ENCODE assay signal across 5 worm cellular contexts in genomic region chrIII:11981539-11981938, ce11.
TF ChIP-seq lines count a peak whose summit lies in the region.

No protein-coding gene starts in this region.

TF ChIP-seq in whole organism, L1 larva, 84 proteins besides CTCF, POLR2A, EP300 and RAD21 (continued from another document and continues in another):
- TF ChIP-seq nhr-77 (tag; optimal IDR thresholded peaks at IDR 0.05; lab: Kevin White, UChicago) (no peak), lin-14 (GFP tag; optimal IDR thresholded peaks at IDR 0.05; lab: Kevin White, UChicago) (peak; percentile 91), grh-1 (GFP tag; IDR thresholded peaks at IDR 0.05; lab: Robert Waterston, UW) (no peak), ceh-82 (tag; optimal IDR thresholded peaks at IDR 0.05; lab: Kevin White, UChicago) (peak in 1 of 3 experiments; percentile 50), ets-5 (GFP tag; IDR thresholded peaks at IDR 0.05; lab: Robert Waterston, UW) (no peak), nhr-85 (tag; lab: Kevin White, UChicago) (peak; percentile 26), mdl-1 (tag; optimal IDR thresholded peaks at IDR 0.05; lab: Kevin White, UChicago) (peak in 1 of 2 experiments; percentile 56), lin-35 (GFP tag; optimal IDR thresholded peaks at IDR 0.05; lab: Kevin White, UChicago) (peak; percentile 38 to 65), egl-27 (tag; optimal IDR thresholded peaks at IDR 0.05; lab: Kevin White, UChicago) (no peak), lin-13 (GFP tag; optimal IDR thresholded peaks at IDR 0.05; lab: Kevin White, UChicago) (no peak), jun-1 (tag; optimal IDR thresholded peaks at IDR 0.05; lab: Kevin White, UChicago) (no peak), elt-3 (tag; optimal IDR thresholded peaks at IDR 0.05; lab: Kevin White, UChicago) (no peak), xbp-1 (tag; optimal IDR thresholded peaks at IDR 0.05; lab: Kevin White, UChicago) (peak; percentile 7), dpl-1 (GFP tag; optimal IDR thresholded peaks at IDR 0.05; lab: Kevin White, UChicago) (peak in 2 of 3 experiments; percentile 24 to 56), lir-3 (tag; optimal IDR thresholded peaks at IDR 0.05; lab: Kevin White, UChicago; ENCODE audit: poor library complexity) (no peak), mep-1 (tag; optimal IDR thresholded peaks at IDR 0.05; lab: Kevin White, UChicago) (peak; percentile 32), snu-23 (GFP tag; optimal IDR thresholded peaks at IDR 0.05; lab: Kevin White, UChicago) (peak; percentile 43), F16B12.6 (tag; optimal IDR thresholded peaks at IDR 0.05; lab: Kevin White, UChicago) (no peak), snpc-4 (tag; optimal IDR thresholded peaks at IDR 0.05; lab: Kevin White, UChicago) (no peak), nhr-19 (GFP tag; conservative IDR thresholded peaks at IDR 0.05; lab: Robert Waterston, UW) (no peak; the same call in 1 of the 2 replicates), nhr-11 (tag; optimal IDR thresholded peaks at IDR 0.05; lab: Kevin White, UChicago) (no peak), ceh-90 (tag; optimal IDR thresholded peaks at IDR 0.05; lab: Kevin White, UChicago) (no peak), efl-3 (GFP tag; optimal IDR thresholded peaks at IDR 0.05; lab: Kevin White, UChicago) (no peak), lsy-2 (tag; optimal IDR thresholded peaks at IDR 0.05; lab: Kevin White, UChicago) (peak in 1 of 2 experiments; percentile 58), irx-1 (tag; optimal IDR thresholded peaks at IDR 0.05; lab: Kevin White, UChicago) (no peak), elt-2 (tag; optimal IDR thresholded peaks at IDR 0.05; lab: Kevin White, UChicago) (no peak)

TF ChIP-seq in whole organism, L2 larva, 48 proteins besides CTCF, POLR2A, EP300 and RAD21 (continued from another document and continues in another):
- peak; percentile 42 for TF ChIP-seq unc-55 (GFP tag; optimal IDR thresholded peaks at IDR 0.05; lab: Kevin White, UChicago)
- no peak for TF ChIP-seq ztf-1 (GFP tag; conservative IDR thresholded peaks at IDR 0.05; lab: Robert Waterston, UW)
- TF ChIP-seq nhr-23 (tag; optimal IDR thresholded peaks at IDR 0.05; lab: Kevin White, UChicago): no peak
- no peak for TF ChIP-seq peb-1 (tag; optimal IDR thresholded peaks at IDR 0.05; lab: Kevin White, UChicago)
- no peak for TF ChIP-seq nhr-12 (tag; optimal IDR thresholded peaks at IDR 0.05; lab: Kevin White, UChicago)
- no peak for TF ChIP-seq ZK546.5 (tag; optimal IDR thresholded peaks at IDR 0.05; lab: Kevin White, UChicago)
- no peak for TF ChIP-seq F13H6.1 (tag; optimal IDR thresholded peaks at IDR 0.05; lab: Kevin White, UChicago)
- TF ChIP-seq C34F6.9 (tag; optimal IDR thresholded peaks at IDR 0.05; lab: Kevin White, UChicago): peak; percentile 70
- peak in 1 of 2 experiments; percentile 46 for TF ChIP-seq lsy-2 (tag; optimal IDR thresholded peaks at IDR 0.05; lab: Kevin White, UChicago)
- no peak for TF ChIP-seq R02D3.7 (tag; optimal IDR thresholded peaks at IDR 0.05; lab: Kevin White, UChicago)
- TF ChIP-seq nhr-77 (tag; optimal IDR thresholded peaks at IDR 0.05; lab: Kevin White, UChicago): no peak
- TF ChIP-seq sem-4 (tag; optimal IDR thresholded peaks at IDR 0.05; lab: Kevin White, UChicago): peak; percentile 30
- no peak for TF ChIP-seq nhr-237 (tag; optimal IDR thresholded peaks at IDR 0.05; lab: Kevin White, UChicago)
- TF ChIP-seq ceh-16 (tag; optimal IDR thresholded peaks at IDR 0.05; lab: Kevin White, UChicago): no peak
- no peak for TF ChIP-seq unc-62 (GFP tag; optimal IDR thresholded peaks at IDR 0.05; lab: Kevin White, UChicago)
- no peak for TF ChIP-seq gmeb-1 (tag; optimal IDR thresholded peaks at IDR 0.05; lab: Kevin White, UChicago)
- no peak for TF ChIP-seq lin-39 (tag; optimal IDR thresholded peaks at IDR 0.05; lab: Kevin White, UChicago)
- TF ChIP-seq mab-5 (tag; optimal IDR thresholded peaks at IDR 0.05; lab: Kevin White, UChicago): no peak
- TF ChIP-seq elt-3 (tag; optimal IDR thresholded peaks at IDR 0.05; lab: Kevin White, UChicago): no peak
- no peak for TF ChIP-seq elt-1 (tag; optimal IDR thresholded peaks at IDR 0.05; lab: Kevin White, UChicago)
- TF ChIP-seq aly-2 (tag; optimal IDR thresholded peaks at IDR 0.05; lab: Kevin White, UChicago): no peak
- TF ChIP-seq fos-1 (tag; optimal IDR thresholded peaks at IDR 0.05; lab: Kevin White, UChicago): peak; percentile 27
- TF ChIP-seq sma-9 (GFP tag; optimal IDR thresholded peaks at IDR 0.05; lab: Kevin White, UChicago): no peak
- no peak for TF ChIP-seq sma-9 (tag; optimal IDR thresholded peaks at IDR 0.05; lab: Kevin White, UChicago)
- TF ChIP-seq unc-39 (tag; optimal IDR thresholded peaks at IDR 0.05; lab: Kevin White, UChicago): no peak
- no peak for TF ChIP-seq nhr-6 (tag; optimal IDR thresholded peaks at IDR 0.05; lab: Kevin White, UChicago)
- TF ChIP-seq snpc-4 (tag; optimal IDR thresholded peaks at IDR 0.05; lab: Kevin White, UChicago): no peak
- no peak for TF ChIP-seq lin-11 (tag; optimal IDR thresholded peaks at IDR 0.05; lab: Kevin White, UChicago)
- peak in 1 of 2 experiments; percentile 15 for TF ChIP-seq mdl-1 (tag; optimal IDR thresholded peaks at IDR 0.05; lab: Kevin White, UChicago)

TF ChIP-seq in whole organism, L3 larva, 47 proteins besides CTCF, POLR2A, EP300 and RAD21 (continued from another document):
- TF ChIP-seq hmg-11 (tag; optimal IDR thresholded peaks at IDR 0.05; lab: Kevin White, UChicago) (peak; percentile 76), tbx-2 (tag; optimal IDR thresholded peaks at IDR 0.05; lab: Kevin White, UChicago) (no peak), pha-4 (tag; optimal IDR thresholded peaks at IDR 0.05; lab: Kevin White, UChicago) (peak; percentile 50), ama-1 (optimal IDR thresholded peaks at IDR 0.05; lab: Kevin White, UChicago) (no peak), zag-1 (tag; optimal IDR thresholded peaks at IDR 0.05; lab: Kevin White, UChicago) (no peak), ceh-16 (tag; optimal IDR thresholded peaks at IDR 0.05; lab: Kevin White, UChicago) (no peak), nhr-77 (tag; optimal IDR thresholded peaks at IDR 0.05; lab: Kevin White, UChicago) (no peak), lin-39 (tag; optimal IDR thresholded peaks at IDR 0.05; lab: Kevin White, UChicago) (peak; percentile 62), elt-3 (tag; optimal IDR thresholded peaks at IDR 0.05; lab: Kevin White, UChicago) (no peak), elt-1 (tag; optimal IDR thresholded peaks at IDR 0.05; lab: Kevin White, UChicago) (no peak), nhr-67 (tag; optimal IDR thresholded peaks at IDR 0.05; lab: Kevin White, UChicago) (no peak), nhr-76 (tag; optimal IDR thresholded peaks at IDR 0.05; lab: Kevin White, UChicago) (no peak), mml-1 (tag; optimal IDR thresholded peaks at IDR 0.05; lab: Kevin White, UChicago) (no peak), nfya-1 (tag; optimal IDR thresholded peaks at IDR 0.05; lab: Kevin White, UChicago; ENCODE audit: insufficient read depth) (peak; percentile 93), sea-2 (GFP tag; optimal IDR thresholded peaks at IDR 0.05; lab: Kevin White, UChicago) (no peak), ceh-82 (tag; optimal IDR thresholded peaks at IDR 0.05; lab: Kevin White, UChicago) (no peak), fkh-10 (GFP tag; optimal IDR thresholded peaks at IDR 0.05; lab: Kevin White, UChicago) (no peak), nhr-23 (tag; optimal IDR thresholded peaks at IDR 0.05; lab: Kevin White, UChicago) (no peak), lin-15B (tag; optimal IDR thresholded peaks at IDR 0.05; lab: Kevin White, UChicago) (peak; percentile 87), jun-1 (tag; optimal IDR thresholded peaks at IDR 0.05; lab: Kevin White, UChicago) (no peak), unc-39 (tag; optimal IDR thresholded peaks at IDR 0.05; lab: Kevin White, UChicago) (no peak), skn-1 (tag; optimal IDR thresholded peaks at IDR 0.05; lab: Kevin White, UChicago) (no peak), egl-27 (tag; optimal IDR thresholded peaks at IDR 0.05; lab: Kevin White, UChicago) (no peak), daf-12 (tag; optimal IDR thresholded peaks at IDR 0.05; lab: Kevin White, UChicago) (no peak)

TF ChIP-seq in whole organism, L4 larva, 104 proteins besides CTCF, POLR2A, EP300 and RAD21 (continued from another document):
- TF ChIP-seq unc-62 (GFP tag; optimal IDR thresholded peaks at IDR 0.05 in 1 of 2; lab: Kevin White, UChicago) (peak in 1 of 2 experiments; percentile 80), unc-62 (tag; optimal IDR thresholded peaks at IDR 0.05; lab: Kevin White, UChicago) (no peak), lsy-2 (tag; optimal IDR thresholded peaks at IDR 0.05; lab: Kevin White, UChicago) (peak in 1 of 2 experiments; percentile 65), pha-4 (GFP tag; IDR thresholded peaks at IDR 0.05; lab: Robert Waterston, UW) (no peak), pha-4 (tag; optimal IDR thresholded peaks at IDR 0.05; lab: Kevin White, UChicago) (no peak), hif-1 (tag; optimal IDR thresholded peaks at IDR 0.05; lab: Kevin White, UChicago) (peak in 1 of 2 experiments; percentile 53), zip-11 (GFP tag; IDR thresholded peaks at IDR 0.05; lab: Robert Waterston, UW) (no peak), nhr-6 (tag; optimal IDR thresholded peaks at IDR 0.05; lab: Kevin White, UChicago) (peak; percentile 6), dve-1 (tag; optimal IDR thresholded peaks at IDR 0.05; lab: Kevin White, UChicago; ENCODE audit: insufficient read depth) (peak; percentile 23), dpl-1 (GFP tag; optimal IDR thresholded peaks at IDR 0.05; lab: Kevin White, UChicago) (peak; percentile 36), dmd-8 (GFP tag; IDR thresholded peaks at IDR 0.05; lab: Robert Waterston, UW) (0 out of 2 replicates have a peak, but pooled peaks have one; percentile 47), mdl-1 (tag; optimal IDR thresholded peaks at IDR 0.05; lab: Kevin White, UChicago) (peak; percentile 30 to 83), nhr-28 (tag; optimal IDR thresholded peaks at IDR 0.05; lab: Kevin White, UChicago) (peak; percentile 42), spr-1 (tag; optimal IDR thresholded peaks at IDR 0.05; lab: Kevin White, UChicago) (no peak), Y105C5A.15 (GFP tag; IDR thresholded peaks at IDR 0.05; lab: Robert Waterston, UW) (no peak), hmg-1.1 (GFP tag; IDR thresholded peaks at IDR 0.05; lab: Robert Waterston, UW) (peak; percentile 76), fkh-10 (GFP tag; optimal IDR thresholded peaks at IDR 0.05; lab: Kevin White, UChicago) (no peak), mes-2 (tag; optimal IDR thresholded peaks at IDR 0.05; lab: Kevin White, UChicago; ENCODE audit: poor library complexity, severe bottlenecking) (peak; percentile 70), T20F7.1 (GFP tag; optimal IDR thresholded peaks at IDR 0.05; lab: Kevin White, UChicago) (no peak), nhr-77 (tag; optimal IDR thresholded peaks at IDR 0.05; lab: Kevin White, UChicago) (peak; percentile 34)
TF ChIP-seq in whole organism, L4 larva: peak in this region for 21.

TF ChIP-seq in whole organism, young adult, 124 proteins besides CTCF, POLR2A, EP300 and RAD21 (continued from another document):
- 0 out of 2 replicates have a peak, but pooled peaks have one; percentile 26 for TF ChIP-seq ekl-4 (GFP tag; IDR thresholded peaks at IDR 0.05; lab: Robert Waterston, UW)
- TF ChIP-seq F57A8.1 (GFP tag; optimal IDR thresholded peaks at IDR 0.05; lab: Kevin White, UChicago): no peak
- TF ChIP-seq ceh-27 (GFP tag; optimal IDR thresholded peaks at IDR 0.05; lab: Kevin White, UChicago): peak; percentile 2
- TF ChIP-seq madf-10 (tag; optimal IDR thresholded peaks at IDR 0.05; lab: Kevin White, UChicago): peak; percentile 9
- TF ChIP-seq lin-54 (GFP tag; optimal IDR thresholded peaks at IDR 0.05; lab: Kevin White, UChicago): no peak
- peak; percentile 53; the same call in 1 of the 2 replicates for TF ChIP-seq nfyb-1 (GFP tag; IDR thresholded peaks at IDR 0.05; lab: Robert Waterston, UW)
- peak; percentile 94 for TF ChIP-seq zfh-2 (GFP tag; conservative IDR thresholded peaks at IDR 0.05; lab: Robert Waterston, UW)
- TF ChIP-seq chd-7 (tag; optimal IDR thresholded peaks at IDR 0.05; lab: Kevin White, UChicago): no peak
- TF ChIP-seq madf-8 (GFP tag; conservative IDR thresholded peaks at IDR 0.05; lab: Robert Waterston, UW): no peak
- no peak for TF ChIP-seq rcor-1 (GFP tag; IDR thresholded peaks at IDR 0.05; lab: Robert Waterston, UW)
- TF ChIP-seq ztf-25 (GFP tag; IDR thresholded peaks at IDR 0.05; lab: Robert Waterston, UW): no peak
- no peak for TF ChIP-seq B0035.1 (tag; optimal IDR thresholded peaks at IDR 0.05; lab: Kevin White, UChicago)
- TF ChIP-seq lag-1 (GFP tag; IDR thresholded peaks at IDR 0.05; lab: Robert Waterston, UW): no peak
- no peak for TF ChIP-seq aptf-3 (GFP tag; IDR thresholded peaks at IDR 0.05; lab: Robert Waterston, UW)
- TF ChIP-seq ceh-91 (GFP tag; IDR thresholded peaks at IDR 0.05; lab: Robert Waterston, UW): no peak
- peak; percentile 59 for TF ChIP-seq F23B12.7 (tag; optimal IDR thresholded peaks at IDR 0.05; lab: Kevin White, UChicago; ENCODE audit: insufficient read depth)
- no peak for TF ChIP-seq T26A5.8 (tag; optimal IDR thresholded peaks at IDR 0.05; lab: Kevin White, UChicago)
- TF ChIP-seq F37B4.10 (GFP tag; IDR thresholded peaks at IDR 0.05; lab: Robert Waterston, UW): no peak
- TF ChIP-seq tbx-9 (tag; optimal IDR thresholded peaks at IDR 0.05; lab: Kevin White, UChicago; ENCODE audit: borderline replicate concordance): no peak
- no peak for TF ChIP-seq nfya-2 (GFP tag; IDR thresholded peaks at IDR 0.05; lab: Robert Waterston, UW)
- peak in 1 of 3 experiments; percentile 26 for TF ChIP-seq lin-35 (GFP tag; optimal IDR thresholded peaks at IDR 0.05; lab: Kevin White, UChicago)
TF ChIP-seq in whole organism, young adult: peak in this region for 18.
